Worm (Caenorhabditis elegans) whole organism, L3 larva: ENCODE results near the gene C29E4.14.

Source experiments
- R02D3.7 ChIP-seq: fragments of 150-350 bp; optimal IDR thresholded peaks from 2 replicates; lab custom pipeline; 2014; ENCODE audit warnings: missing biosample characterization, missing genetic modification characterization
- ZK546.5 ChIP-seq: sonication (generic microtip); optimal IDR thresholded peaks from 2 replicates; lab custom pipeline; 2017; ENCODE audit warnings: missing biosample characterization, missing genetic modification characterization
- ama-1 ChIP-seq: fragments of 150-350 bp; optimal IDR thresholded peaks from 2 replicates; lab custom pipeline; 2018
- ceh-16 ChIP-seq: sonication (generic microtip); optimal IDR thresholded peaks from 2 replicates; lab custom pipeline; 2017; ENCODE audit warnings: missing biosample characterization, missing genetic modification characterization
- ceh-28 ChIP-seq: fragments of 150-350 bp; optimal IDR thresholded peaks from 2 replicates; lab custom pipeline; 2014; ENCODE audit warnings: missing biosample characterization, missing genetic modification reagents, missing genetic modification characterization
- ceh-82 ChIP-seq: fragments of 150-350 bp; optimal IDR thresholded peaks from 2 replicates; lab custom pipeline; 2014; ENCODE audit warnings: missing biosample characterization, missing genetic modification characterization
- ceh-9 ChIP-seq: sonication (generic microtip); optimal IDR thresholded peaks from 2 replicates; lab custom pipeline; 2018; ENCODE audit warnings: missing biosample characterization, missing genetic modification characterization
- daf-12 ChIP-seq: fragments of 150-350 bp; optimal IDR thresholded peaks from 2 replicates; lab custom pipeline; 2014; ENCODE audit warnings: missing biosample characterization, missing genetic modification reagents, missing genetic modification characterization
- egl-27 ChIP-seq: sonication (generic microtip); optimal IDR thresholded peaks from 4 replicates; lab custom pipeline; 2017; ENCODE audit warnings: missing biosample characterization, missing genetic modification reagents, missing genetic modification characterization
- egl-5 ChIP-seq: fragments of 150-350 bp; optimal IDR thresholded peaks from 2 replicates; lab custom pipeline; 2017; ENCODE audit warnings: missing biosample characterization, missing genetic modification reagents, missing genetic modification characterization, inconsistent platforms
- elt-1 ChIP-seq: fragments of 150-350 bp; optimal IDR thresholded peaks from 2 replicates; lab custom pipeline; 2014; ENCODE audit warnings: missing biosample characterization, missing genetic modification characterization
- elt-2 ChIP-seq: sonication (generic microtip); optimal IDR thresholded peaks from 2 replicates; lab custom pipeline; 2016; ENCODE audit warnings: missing genetic modification reagents, mild to moderate bottlenecking, missing genetic modification characterization, missing compliant biosample characterization
- elt-3 ChIP-seq, 3 experiments: fragments of 150-350 bp in 1 of 3; sonication (generic microtip) in 2 of 3; optimal IDR thresholded peaks; 2 replicates in 2 of 3; 4 replicates in 1 of 3; lab custom pipeline; 2014 to 2017; ENCODE audit warnings: missing biosample characterization in 3 of 3, missing genetic modification characterization in 3 of 3
- eor-1 ChIP-seq, 2 experiments: fragments of 150-350 bp; optimal IDR thresholded peaks; 2 replicates each; lab custom pipeline; 2014 to 2018; ENCODE audit warnings: missing biosample characterization in 2 of 2, missing genetic modification characterization in 2 of 2
- fkh-10 ChIP-seq: sonication (generic microtip); optimal IDR thresholded peaks from 2 replicates; lab custom pipeline; 2017; ENCODE audit warnings: missing biosample characterization, missing genetic modification reagents, missing genetic modification characterization
- fkh-2 ChIP-seq: fragments of 150-350 bp; optimal IDR thresholded peaks from 2 replicates; lab custom pipeline; 2014; ENCODE audit warnings: missing biosample characterization, missing genetic modification reagents, missing genetic modification characterization
- hmg-11 ChIP-seq: sonication (generic microtip); optimal IDR thresholded peaks from 2 replicates; lab custom pipeline; 2016; ENCODE audit warnings: missing genetic modification characterization, missing compliant biosample characterization
- jun-1 ChIP-seq: fragments of 150-350 bp; optimal IDR thresholded peaks from 2 replicates; lab custom pipeline; 2014; ENCODE audit warnings: missing biosample characterization, missing genetic modification reagents, missing genetic modification characterization
- lin-15B ChIP-seq: fragments of 150-350 bp; optimal IDR thresholded peaks from 2 replicates; lab custom pipeline; 2014; ENCODE audit warnings: missing biosample characterization, missing genetic modification characterization
- lin-39 ChIP-seq: fragments of 150-350 bp; optimal IDR thresholded peaks from 2 replicates; lab custom pipeline; 2018; ENCODE audit warnings: missing biosample characterization, missing genetic modification reagents, missing genetic modification characterization
- lsy-12 ChIP-seq: sonication (generic microtip); optimal IDR thresholded peaks from 2 replicates; lab custom pipeline; 2016; ENCODE audit warnings: mild to moderate bottlenecking, missing genetic modification characterization, missing compliant biosample characterization
- mdl-1 ChIP-seq: fragments of 150-350 bp; optimal IDR thresholded peaks from 2 replicates; lab custom pipeline; 2014; ENCODE audit warnings: missing biosample characterization, missing genetic modification characterization
- mml-1 ChIP-seq: fragments of 150-350 bp; sonication (generic microtip); optimal IDR thresholded peaks from 3 replicates; lab custom pipeline; 2014; ENCODE audit warnings: missing biosample characterization, missing genetic modification characterization
- nfya-1 ChIP-seq: sonication (generic microtip); optimal IDR thresholded peaks from 2 replicates; lab custom pipeline; 2017; ENCODE audit warnings: missing genetic modification characterization, mild to moderate bottlenecking, missing compliant biosample characterization, antibody characterized with exemption, moderate library complexity; ENCODE audit not compliant: insufficient read depth
- nhr-11 ChIP-seq: fragments of 150-350 bp; optimal IDR thresholded peaks from 2 replicates; lab custom pipeline; 2014; ENCODE audit warnings: missing biosample characterization, missing genetic modification characterization
- nhr-12 ChIP-seq: fragments of 150-350 bp; optimal IDR thresholded peaks from 2 replicates; lab custom pipeline; 2014; ENCODE audit warnings: missing biosample characterization, missing genetic modification characterization
- nhr-23 ChIP-seq: fragments of 150-350 bp; optimal IDR thresholded peaks from 2 replicates; lab custom pipeline; 2014; ENCODE audit warnings: missing biosample characterization, missing genetic modification reagents, missing genetic modification characterization
- nhr-237 ChIP-seq: fragments of 150-350 bp; optimal IDR thresholded peaks from 2 replicates; lab custom pipeline; 2014; ENCODE audit warnings: missing biosample characterization, missing genetic modification characterization
- nhr-28 ChIP-seq: fragments of 150-350 bp; optimal IDR thresholded peaks from 2 replicates; lab custom pipeline; 2014; ENCODE audit warnings: missing biosample characterization, missing genetic modification characterization
- nhr-43 ChIP-seq: sonication (generic microtip); optimal IDR thresholded peaks from 2 replicates; lab custom pipeline; 2016; ENCODE audit warnings: mild to moderate bottlenecking, missing genetic modification characterization, missing compliant biosample characterization; ENCODE audit not compliant: poor library complexity, severe bottlenecking
- nhr-67 ChIP-seq: fragments of 150-350 bp; optimal IDR thresholded peaks from 2 replicates; lab custom pipeline; 2014; ENCODE audit warnings: missing biosample characterization, missing genetic modification characterization
- nhr-76 ChIP-seq: fragments of 150-350 bp; sonication (generic microtip); optimal IDR thresholded peaks from 5 replicates; lab custom pipeline; 2014; ENCODE audit warnings: missing biosample characterization, missing genetic modification characterization
- nhr-77 ChIP-seq: fragments of 150-350 bp; optimal IDR thresholded peaks from 2 replicates; lab custom pipeline; 2014; ENCODE audit warnings: missing biosample characterization, missing genetic modification characterization
- pha-4 ChIP-seq: fragments of 150-350 bp; optimal IDR thresholded peaks from 2 replicates; lab custom pipeline; 2014; ENCODE audit warnings: missing biosample characterization, missing genetic modification reagents, missing genetic modification characterization
- sea-2 ChIP-seq: fragments of 150-350 bp; sonication (generic microtip); optimal IDR thresholded peaks from 4 replicates; lab custom pipeline; 2014; ENCODE audit warnings: missing biosample characterization, missing genetic modification reagents, missing genetic modification characterization
- skn-1 ChIP-seq: fragments of 150-350 bp; optimal IDR thresholded peaks from 2 replicates; lab custom pipeline; 2014; ENCODE audit warnings: missing biosample characterization, missing genetic modification characterization
- snpc-4 ChIP-seq: fragments of 150-350 bp; optimal IDR thresholded peaks from 2 replicates; lab custom pipeline; 2014; ENCODE audit warnings: missing biosample characterization, missing genetic modification characterization
- unc-39 ChIP-seq: sonication (generic microtip); optimal IDR thresholded peaks from 4 replicates; lab custom pipeline; 2017; ENCODE audit warnings: missing biosample characterization, missing genetic modification characterization
- unc-62 ChIP-seq: fragments of 150-350 bp; sonication (generic microtip); optimal IDR thresholded peaks from 4 replicates; lab custom pipeline; 2014; ENCODE audit warnings: missing biosample characterization, missing genetic modification reagents, missing genetic modification characterization
- ztf-4 ChIP-seq: fragments of 150-350 bp; optimal IDR thresholded peaks from 2 replicates; lab custom pipeline; 2014; ENCODE audit warnings: missing biosample characterization, missing genetic modification characterization

C29E4.14 gene

DNA sequence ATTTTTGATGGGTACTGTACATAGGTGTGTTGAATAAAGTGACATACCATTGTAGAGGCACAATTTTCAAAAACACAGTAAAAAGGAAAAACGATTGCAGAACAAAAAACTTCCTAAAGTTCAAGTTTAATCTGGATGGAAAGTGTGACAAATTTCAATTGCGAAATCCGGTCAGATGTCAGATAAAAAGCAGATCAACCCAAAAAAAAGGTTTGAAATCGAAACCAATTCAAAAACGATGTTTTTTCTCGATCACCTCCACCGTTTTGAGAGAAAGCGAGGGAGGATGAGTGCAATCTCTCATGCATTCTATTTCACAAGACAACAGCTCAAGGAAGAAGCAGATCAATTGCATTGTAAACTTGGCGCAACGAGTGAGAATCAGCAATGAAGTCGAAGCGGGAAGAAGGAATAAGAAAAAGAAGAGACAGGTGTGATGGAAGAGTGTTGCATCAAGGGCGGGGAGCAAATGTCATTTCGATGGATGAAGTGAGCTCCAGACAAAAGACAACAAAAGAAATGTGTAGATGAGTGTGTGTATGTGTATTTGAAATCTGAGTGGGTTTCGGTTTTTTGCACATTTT lies 39.7 kb upstream of the C29E4.14 start:
- TF ChIP-seq egl-5 (no peak), lin-15B (no peak), nhr-67 (no peak), ztf-4 (tag; lab: Kevin White, UChicago) (no peak), eor-1 (tag; optimal IDR thresholded peaks at IDR 0.05; lab: Kevin White, UChicago) (no peak), nfya-1 (no peak), unc-62 (GFP tag; lab: Kevin White, UChicago) (no peak), nhr-23 (no peak), ceh-9 (tag; lab: Kevin White, UChicago) (no peak), jun-1 (tag; lab: Kevin White, UChicago) (no peak)

DNA sequence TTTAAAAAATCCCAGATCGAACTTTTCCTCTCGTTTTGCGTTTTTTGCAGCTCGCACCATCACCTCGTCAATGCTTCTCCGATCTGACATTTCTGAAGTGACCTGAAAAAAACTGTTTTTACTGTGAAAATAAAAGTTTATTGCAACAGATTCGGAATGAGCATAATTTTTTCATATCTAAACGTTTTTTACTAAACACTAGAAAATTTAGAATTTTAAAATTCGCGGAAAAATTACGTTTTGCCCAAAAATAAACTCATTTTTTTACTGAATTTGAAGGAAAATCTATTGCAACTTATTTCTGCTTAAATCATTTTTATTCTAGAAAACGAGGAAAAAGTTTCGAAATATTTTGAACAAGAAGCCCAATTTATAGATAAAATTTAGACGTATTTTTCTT lies 37.0 kb upstream of the C29E4.14 start, which contains the start of gene ZK688.9:
TSS of gene ZK688.9 (minus strand) at position 101 of the 400 bp plus-strand sequence.
- TF ChIP-seq jun-1 (tag; lab: Kevin White, UChicago), result no peak
- no peak for TF ChIP-seq elt-2
- TF ChIP-seq fkh-2 (tag; lab: Kevin White, UChicago), result no peak
- no peak for TF ChIP-seq egl-5
- no peak for TF ChIP-seq snpc-4 (tag; lab: Kevin White, UChicago)
- no peak for TF ChIP-seq hmg-11
- TF ChIP-seq ceh-9 (tag; lab: Kevin White, UChicago), result no peak
- TF ChIP-seq ceh-28 (tag; lab: Kevin White, UChicago), result no peak
- TF ChIP-seq sea-2 (GFP tag; lab: Kevin White, UChicago), result no peak
- TF ChIP-seq fkh-10, result no peak
- no peak for TF ChIP-seq ama-1 (lab: Kevin White, UChicago)
- TF ChIP-seq ceh-16, result no peak
- no peak for TF ChIP-seq egl-27 (tag; lab: Kevin White, UChicago)

DNA sequence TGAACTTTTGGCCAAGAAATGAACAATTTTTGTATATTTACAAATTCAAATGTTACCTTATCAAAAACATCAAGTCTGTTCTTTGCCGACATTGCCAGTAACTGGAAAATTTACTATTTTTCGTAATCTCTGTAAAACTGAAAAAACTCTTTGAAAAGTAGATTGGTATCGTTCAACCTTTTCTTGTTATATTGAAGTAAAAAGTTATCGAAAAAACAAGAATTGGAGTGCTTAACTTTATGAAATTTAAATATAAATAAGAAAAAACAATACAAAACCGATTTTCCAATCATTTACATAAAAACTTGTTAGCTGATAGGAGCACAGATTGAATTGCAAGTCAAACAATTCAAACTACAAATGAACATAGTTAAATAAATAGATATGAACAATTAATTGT lies 35.1 kb upstream of the C29E4.14 start, which contains the start of gene ZK688.11:
TSS of gene ZK688.11 (minus strand) at position 101 of the 400 bp plus-strand sequence.
- TF ChIP-seq nhr-237 (tag; lab: Kevin White, UChicago) (no peak), ceh-28 (tag; lab: Kevin White, UChicago) (peak; percentile 3), nhr-77 (no peak), nhr-11 (no peak), R02D3.7 (tag; lab: Kevin White, UChicago) (no peak)
- TF ChIP-seq, all 47 proteins: peak for 1

DNA sequence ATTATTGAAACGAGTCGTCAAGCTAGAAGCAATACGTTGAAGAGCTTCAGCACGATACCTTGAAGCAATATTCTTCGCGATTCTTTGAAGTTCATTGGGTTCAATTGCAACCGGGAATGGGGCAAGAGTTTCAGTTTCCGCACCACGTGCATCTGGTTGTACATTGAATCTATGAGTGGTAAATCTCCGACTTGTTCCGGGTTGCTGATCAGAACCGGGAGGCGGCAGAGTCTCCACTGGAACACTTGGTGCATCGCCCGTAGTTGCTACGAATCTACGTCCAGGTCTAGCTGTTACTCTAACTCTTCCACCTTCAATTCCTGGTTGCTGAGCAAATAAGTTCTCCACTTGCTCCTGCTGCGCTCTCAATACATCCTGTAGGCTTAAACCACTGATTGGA lies 30.9 kb upstream of the C29E4.14 start:
- no peak for TF ChIP-seq pha-4 (tag; lab: Kevin White, UChicago)
- TF ChIP-seq nhr-28 (tag; lab: Kevin White, UChicago), result no peak
- TF ChIP-seq hmg-11, result no peak
- TF ChIP-seq unc-62 (GFP tag; lab: Kevin White, UChicago), result no peak
- no peak for TF ChIP-seq ceh-9 (tag; lab: Kevin White, UChicago)
- TF ChIP-seq nhr-11, result no peak
- TF ChIP-seq ZK546.5 (tag; lab: Kevin White, UChicago), result no peak
- no peak for TF ChIP-seq mdl-1 (tag; lab: Kevin White, UChicago)
- no peak for TF ChIP-seq ceh-28 (tag; lab: Kevin White, UChicago)
- TF ChIP-seq snpc-4 (tag; lab: Kevin White, UChicago), result no peak
- TF ChIP-seq nhr-43 (tag; lab: Kevin White, UChicago), result no peak
- TF ChIP-seq sea-2 (GFP tag; lab: Kevin White, UChicago), result no peak

DNA sequence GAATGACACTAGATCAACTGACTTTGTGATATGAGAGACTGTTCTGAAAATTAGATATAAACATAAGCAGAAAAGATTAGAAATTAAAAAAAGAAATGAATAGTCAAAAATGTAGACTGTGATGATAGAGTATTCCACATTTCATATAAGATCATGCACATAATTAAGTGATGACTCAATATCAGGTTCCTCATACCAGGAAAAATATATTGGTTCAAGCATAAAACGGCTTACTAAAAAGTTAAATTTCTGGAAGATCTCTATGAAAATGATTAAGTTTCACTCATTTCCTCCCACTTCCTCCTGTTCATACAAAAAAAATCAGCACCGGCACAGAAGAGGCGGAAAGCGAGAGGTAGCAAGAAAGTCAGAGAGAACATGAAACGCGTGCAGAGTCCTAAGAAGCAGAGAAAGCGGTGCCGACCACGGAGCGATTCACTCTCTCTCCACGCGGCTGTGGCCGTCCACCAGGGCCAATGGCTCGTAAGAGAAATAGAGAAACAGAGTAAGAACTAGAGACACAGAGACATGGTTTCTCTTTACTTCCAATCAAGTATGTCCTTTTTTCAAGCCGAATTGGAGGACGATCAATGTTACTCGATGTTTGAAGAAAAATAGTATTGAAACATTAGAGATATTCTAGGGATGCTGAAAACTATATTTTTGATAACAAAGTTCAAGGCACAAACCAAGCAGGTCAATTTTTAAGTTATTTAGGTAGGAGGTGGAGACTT lies 28.2 kb upstream of the C29E4.14 start, which contains the start of the genes ZK688.5 and fahd-1:
TSS of gene ZK688.5 (minus strand) at position 51 of the 734 bp plus-strand sequence.
TSS of gene fahd-1 (plus strand) at position 684 of the 734 bp plus-strand sequence.
- TF ChIP-seq lin-39 (tag; lab: Kevin White, UChicago), result peak; percentile 86
- TF ChIP-seq ztf-4 (tag; lab: Kevin White, UChicago), result no peak
- peak; percentile 75 for TF ChIP-seq nhr-43 (tag; lab: Kevin White, UChicago)
- TF ChIP-seq elt-3 (tag; optimal IDR thresholded peaks at IDR 0.05; lab: Kevin White, UChicago), result no peak
- peak; percentile 59 for TF ChIP-seq elt-2
- TF ChIP-seq fkh-2 (tag; lab: Kevin White, UChicago), result no peak
- no peak for TF ChIP-seq unc-62 (GFP tag; lab: Kevin White, UChicago)
- peak; percentile 88 for TF ChIP-seq nfya-1
- TF ChIP-seq hmg-11, result peak; percentile 77
- peak; percentile 66 for TF ChIP-seq nhr-23
- TF ChIP-seq ama-1 (lab: Kevin White, UChicago), result peak; percentile 56
- no peak for TF ChIP-seq elt-1 (tag; lab: Kevin White, UChicago)
- TF ChIP-seq nhr-76 (tag; lab: Kevin White, UChicago), result peak; percentile 38
- TF ChIP-seq ZK546.5 (tag; lab: Kevin White, UChicago), result no peak
- TF ChIP-seq daf-12, result no peak
- no peak for TF ChIP-seq nhr-12 (tag; lab: Kevin White, UChicago)
- TF ChIP-seq nhr-11, result no peak
- TF ChIP-seq ceh-9 (tag; lab: Kevin White, UChicago), result no peak
- no peak for TF ChIP-seq nhr-28 (tag; lab: Kevin White, UChicago)
- TF ChIP-seq lin-15B, result peak; percentile 69
- no peak for TF ChIP-seq mml-1 (tag; lab: Kevin White, UChicago)
- TF ChIP-seq unc-39 (tag; lab: Kevin White, UChicago), result no peak
- TF ChIP-seq lsy-12, result peak; percentile 68
- peak; percentile 66 for TF ChIP-seq ceh-28 (tag; lab: Kevin White, UChicago)
- peak; percentile 80 for TF ChIP-seq pha-4 (tag; lab: Kevin White, UChicago)
- peak; percentile 50 for TF ChIP-seq jun-1 (tag; lab: Kevin White, UChicago)
- TF ChIP-seq skn-1, result no peak
- TF ChIP-seq ceh-82, result peak; percentile 25
